Worm (Caenorhabditis elegans) whole organism, young adult: ENCODE data around the gene Y32F6A.5.
"Not testable (repeated sequence)": the region's sequence is repeated elsewhere in the genome, so short reads cannot be mapped to it uniquely, and the experiment has no call there.

ENCODE experiments used
- F22D6.2 ChIP-seq: sonication (generic microtip); optimal IDR thresholded peaks from 2 replicates; lab custom pipeline; 2016; ENCODE audit warnings: mild to moderate bottlenecking, missing genetic modification characterization, missing compliant biosample characterization
- F33H1.4 ChIP-seq: fragments of 200-800 bp; sonication (Bioruptor generic); IDR thresholded peaks from 2 replicates; pipeline ENCODE4 v1.3.6; 2022; ENCODE audit warnings: missing genetic modification reagents, missing genetic modification characterization, missing compliant biosample characterization
- T26A5.8 ChIP-seq: sonication (generic microtip); optimal IDR thresholded peaks from 2 replicates; lab custom pipeline; 2016; ENCODE audit warnings: missing genetic modification characterization, missing compliant biosample characterization
- Y53F4B.3 ChIP-seq: fragments of 200-800 bp; sonication (Bioruptor generic); IDR thresholded peaks from 2 replicates; pipeline ENCODE4 v1.3.6; 2022; ENCODE audit warnings: missing genetic modification reagents, missing genetic modification characterization, missing compliant biosample characterization
- Y53G8AR.9 ChIP-seq: fragments of 200-800 bp; sonication (Bioruptor generic); conservative IDR thresholded peaks from 2 replicates; pipeline ENCODE4 v1.3.6; 2022; ENCODE audit warnings: missing genetic modification reagents, missing genetic modification characterization, missing compliant biosample characterization
- aptf-2 ChIP-seq: fragments of 200-800 bp; sonication (Bioruptor generic); conservative IDR thresholded peaks from 2 replicates; pipeline ENCODE4 v1.3.6; 2022; ENCODE audit warnings: missing genetic modification reagents, missing genetic modification characterization, missing compliant biosample characterization
- attf-6 ChIP-seq: fragments of 200-800 bp; sonication (Bioruptor generic); IDR thresholded peaks from 2 replicates; pipeline ENCODE4 v1.3.6; 2022; ENCODE audit warnings: missing genetic modification reagents, missing genetic modification characterization, missing compliant biosample characterization
- ccch-3 ChIP-seq: fragments of 200-800 bp; sonication (Bioruptor generic); optimal IDR thresholded peaks from 2 replicates; lab custom pipeline; 2018; ENCODE audit warnings: mild to moderate bottlenecking, missing genetic modification characterization, missing compliant biosample characterization
- ceh-100 ChIP-seq: fragments of 200-800 bp; sonication (Bioruptor generic); IDR thresholded peaks from 2 replicates; pipeline ENCODE4 v1.3.6; 2022; ENCODE audit warnings: missing genetic modification reagents, missing genetic modification characterization, missing compliant biosample characterization
- ceh-40 ChIP-seq: fragments of 200-800 bp; sonication (Bioruptor generic); IDR thresholded peaks from 2 replicates; pipeline ENCODE4 v1.3.6; 2022; ENCODE audit warnings: missing genetic modification characterization, missing compliant biosample characterization
- ceh-58 ChIP-seq: fragments of 200-800 bp; sonication (Bioruptor generic); IDR thresholded peaks from 2 replicates; pipeline ENCODE4 v1.3.6; 2022; ENCODE audit warnings: missing genetic modification characterization, missing compliant biosample characterization
- egl-44 ChIP-seq: fragments of 200-800 bp; sonication (Bioruptor generic); IDR thresholded peaks from 2 replicates; pipeline ENCODE4 v1.3.6; 2022; ENCODE audit warnings: missing genetic modification reagents, missing genetic modification characterization, missing compliant biosample characterization
- egrh-3 ChIP-seq: fragments of 200-800 bp; sonication (Bioruptor generic); IDR thresholded peaks from 2 replicates; pipeline ENCODE4 v1.3.6; 2022; ENCODE audit warnings: missing genetic modification reagents, missing genetic modification characterization, missing compliant biosample characterization
- ekl-4 ChIP-seq: fragments of 200-800 bp; sonication (Bioruptor generic); IDR thresholded peaks from 2 replicates; pipeline ENCODE4 v1.3.6; 2022; ENCODE audit warnings: missing genetic modification reagents, missing genetic modification characterization, missing compliant biosample characterization
- hmg-1.2 ChIP-seq: fragments of 200-800 bp; sonication (Bioruptor generic); IDR thresholded peaks from 2 replicates; pipeline ENCODE4 v1.3.6; 2022; ENCODE audit warnings: missing genetic modification reagents, missing genetic modification characterization, missing compliant biosample characterization
- lin-40 ChIP-seq: sonication (generic microtip); optimal IDR thresholded peaks from 2 replicates; lab custom pipeline; 2016; ENCODE audit warnings: missing genetic modification characterization, mild to moderate bottlenecking, missing compliant biosample characterization, missing genotype, missing genetic modification reagents
- lin-54 ChIP-seq: fragments of 200-800 bp; sonication (Bioruptor generic); optimal IDR thresholded peaks from 2 replicates; lab custom pipeline; 2018; ENCODE audit warnings: mild to moderate bottlenecking, missing genetic modification characterization, missing compliant biosample characterization
- lsl-1 ChIP-seq: fragments of 200-800 bp; sonication (Bioruptor generic); optimal IDR thresholded peaks from 2 replicates; lab custom pipeline; 2018; ENCODE audit warnings: mild to moderate bottlenecking, missing genetic modification characterization, moderate library complexity, missing compliant biosample characterization
- madf-3 ChIP-seq: fragments of 200-800 bp; sonication (Bioruptor generic); IDR thresholded peaks from 2 replicates; pipeline ENCODE4 v1.3.6; 2022; ENCODE audit warnings: missing genetic modification reagents, missing genetic modification characterization, missing compliant biosample characterization
- pbrm-1 ChIP-seq: fragments of 200-800 bp; sonication (Bioruptor generic); IDR thresholded peaks from 2 replicates; pipeline ENCODE4 v1.3.6; 2022; ENCODE audit warnings: missing genetic modification reagents, missing genetic modification characterization, missing compliant biosample characterization
- pha-4 ChIP-seq: fragments of 150-350 bp; sonication (generic microtip); optimal IDR thresholded peaks from 2 replicates; lab custom pipeline; 2014; ENCODE audit warnings: missing biosample characterization, missing genetic modification reagents, missing genetic modification characterization
- rpc-1 ChIP-seq, 2 experiments: fragments of 150-350 bp in 1 of 2; sonication (generic microtip) in 1 of 2; optimal IDR thresholded peaks; 2 replicates each; lab custom pipeline; 2014 to 2018; ENCODE audit warnings: missing biosample characterization in 1 of 2, missing genetic modification characterization in 1 of 2, missing genetic modification reagents in 1 of 2, missing genotype in 1 of 2
- sdz-38 ChIP-seq: sonication (generic microtip); optimal IDR thresholded peaks from 2 replicates; lab custom pipeline; 2016; ENCODE audit warnings: missing genotype, missing genetic modification characterization, missing compliant biosample characterization
- snpc-1.1 ChIP-seq: sonication (generic microtip); optimal IDR thresholded peaks from 2 replicates; lab custom pipeline; 2017; ENCODE audit warnings: missing genetic modification characterization, mild to moderate bottlenecking, missing compliant biosample characterization, antibody characterized with exemption, moderate library complexity, missing genotype, missing genetic modification reagents; ENCODE audit not compliant: insufficient read depth
- snpc-4 ChIP-seq, 5 experiments: fragments of 150-350 bp in 1 of 5; sonication (generic microtip) in 4 of 5; optimal IDR thresholded peaks; 2 replicates each; lab custom pipeline; 2014 to 2018; ENCODE audit warnings: missing genetic modification characterization in 5 of 5, missing biosample characterization in 3 of 5, antibody characterized with exemption in 2 of 5, mild to moderate bottlenecking in 2 of 5, missing compliant biosample characterization in 2 of 5, missing genotype in 2 of 5, moderate library complexity in 2 of 5, missing genetic modification reagents in 1 of 5
- ztf-22 ChIP-seq: fragments of 200-800 bp; sonication (Bioruptor generic); optimal IDR thresholded peaks from 2 replicates; lab custom pipeline; 2018; ENCODE audit warnings: mild to moderate bottlenecking, missing genetic modification characterization, moderate library complexity, missing compliant biosample characterization

The Y32F6A.5 gene

DNA sequence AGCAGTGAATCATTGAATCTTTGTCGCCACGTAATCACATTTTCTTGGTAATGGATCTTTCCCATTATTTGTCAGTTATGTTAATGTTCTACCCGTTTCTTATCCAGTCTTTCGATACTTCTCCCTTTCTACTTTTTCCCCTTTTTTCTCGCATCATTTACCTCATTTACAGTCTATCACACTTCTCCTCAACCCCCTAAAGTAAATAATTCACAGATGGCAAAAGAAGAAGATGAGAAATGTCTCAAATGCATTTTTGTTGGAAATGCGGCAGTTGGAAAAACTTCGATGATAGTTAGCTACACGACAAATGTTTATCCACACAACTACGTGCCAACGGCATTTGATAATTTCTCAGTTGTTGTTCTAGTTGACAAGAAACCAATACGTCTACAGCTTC lies 8.7 kb upstream of the Y32F6A.5 start, which contains the start of gene chw-1:
Gene chw-1, plus strand, starts transcription at position 217 of the 400 bp plus-strand sequence.
- TF ChIP-seq ceh-40 (no peak), T26A5.8 (no peak), pha-4 (tag; lab: Kevin White, UChicago) (no peak)
- TF ChIP-seq, all 124 proteins: peak for 0

DNA sequence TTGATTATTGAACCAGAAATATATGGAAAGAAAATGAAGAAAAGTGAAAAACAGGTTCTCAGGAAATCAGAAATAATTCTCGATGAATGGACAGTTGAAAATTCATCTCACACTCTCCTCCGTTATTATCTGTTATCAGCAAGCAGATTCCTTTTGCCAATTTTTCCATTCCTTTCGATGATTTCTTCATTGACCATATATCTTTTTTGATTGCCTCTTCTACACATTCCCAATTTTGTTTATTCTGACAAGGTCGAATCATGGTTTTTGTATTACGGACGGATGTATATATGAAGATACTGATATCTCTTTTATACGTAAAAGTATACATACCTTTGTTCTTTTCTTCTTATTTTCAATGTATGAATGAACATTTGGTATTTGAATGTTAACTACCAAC lies 7.3 kb upstream of the Y32F6A.5 start:
- TF ChIP-seq lsl-1 (GFP tag; lab: Kevin White, UChicago) (no peak), rpc-1 (optimal IDR thresholded peaks at IDR 0.05; lab: Kevin White, UChicago) (no peak), rpc-1 (tag; optimal IDR thresholded peaks at IDR 0.05; lab: Kevin White, UChicago) (no peak), ztf-22 (GFP tag; lab: Kevin White, UChicago) (no peak), lin-54 (GFP tag; lab: Kevin White, UChicago) (no peak), ccch-3 (GFP tag; lab: Kevin White, UChicago) (no peak), sdz-38 (tag; lab: Kevin White, UChicago) (no peak), lin-40 (tag; lab: Kevin White, UChicago) (no peak), F33H1.4 (GFP tag; lab: Robert Waterston, UW) (no peak)
- TF ChIP-seq, all 124 proteins: peak for 0

DNA sequence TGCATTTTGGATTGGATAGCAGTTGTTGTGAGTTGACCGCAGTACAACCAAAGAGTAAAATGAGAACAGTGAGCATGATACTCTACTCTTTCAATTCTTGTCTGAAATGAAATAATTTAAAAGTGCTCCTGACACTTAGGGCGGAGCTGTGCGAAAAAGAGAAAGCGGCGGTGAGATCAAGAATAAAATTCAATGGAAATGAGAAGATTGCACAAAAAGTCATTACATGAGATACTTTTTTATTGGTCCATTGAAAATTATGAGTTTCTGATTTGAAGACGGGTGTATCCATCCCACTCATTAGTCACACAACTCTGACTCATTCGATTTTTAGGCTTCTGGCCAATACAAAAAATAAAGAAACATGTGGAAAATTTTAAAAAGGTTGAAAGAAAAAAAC lies 3.8 kb upstream of the Y32F6A.5 start, which contains the start of gene F22E12.1:
Gene F22E12.1, minus strand, starts transcription at position 101 of the 400 bp plus-strand sequence.
- no peak for TF ChIP-seq F33H1.4 (GFP tag; lab: Robert Waterston, UW)
- no peak for TF ChIP-seq aptf-2 (GFP tag; lab: Robert Waterston, UW)
- TF ChIP-seq F22D6.2 (tag; lab: Kevin White, UChicago): no peak
- TF ChIP-seq egl-44 (GFP tag; lab: Robert Waterston, UW): no peak

DNA sequence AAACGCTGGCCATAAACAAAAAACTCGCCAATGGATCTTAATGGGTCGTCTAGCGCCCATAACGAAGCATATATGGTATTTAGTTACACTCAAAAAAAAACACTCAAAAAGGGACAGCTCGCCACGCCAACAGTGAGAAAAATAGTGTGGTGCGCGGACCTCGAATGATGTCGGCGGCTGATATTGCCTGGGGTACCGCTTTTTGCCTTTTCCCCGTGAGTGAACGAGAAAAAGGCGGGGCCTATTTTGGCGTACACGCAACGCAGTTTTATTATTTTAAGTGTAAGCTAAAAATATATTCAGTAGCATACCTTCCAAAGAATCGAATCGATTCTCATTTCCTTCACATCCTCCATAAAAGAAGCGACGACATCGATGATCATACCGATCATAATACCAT lies 3.4 kb upstream of the Y32F6A.5 start:
- TF ChIP-seq snpc-1.1 (tag; lab: Kevin White, UChicago): peak; percentile 62
- not testable (repeated sequence) for TF ChIP-seq snpc-4 (GFP tag; optimal IDR thresholded peaks at IDR 0.05; lab: Kevin White, UChicago)
- TF ChIP-seq snpc-4 (tag; optimal IDR thresholded peaks at IDR 0.05; lab: Kevin White, UChicago): peak in 3 of 4 experiments; percentile 45 to 85 (median 72)
- peak; percentile 69 for TF ChIP-seq hmg-1.2
- peak; percentile 76; the same call in 1 of the 2 replicates for TF ChIP-seq attf-6 (GFP tag; lab: Robert Waterston, UW)
- peak; percentile 47; the same call in 1 of the 2 replicates for TF ChIP-seq pbrm-1

DNA sequence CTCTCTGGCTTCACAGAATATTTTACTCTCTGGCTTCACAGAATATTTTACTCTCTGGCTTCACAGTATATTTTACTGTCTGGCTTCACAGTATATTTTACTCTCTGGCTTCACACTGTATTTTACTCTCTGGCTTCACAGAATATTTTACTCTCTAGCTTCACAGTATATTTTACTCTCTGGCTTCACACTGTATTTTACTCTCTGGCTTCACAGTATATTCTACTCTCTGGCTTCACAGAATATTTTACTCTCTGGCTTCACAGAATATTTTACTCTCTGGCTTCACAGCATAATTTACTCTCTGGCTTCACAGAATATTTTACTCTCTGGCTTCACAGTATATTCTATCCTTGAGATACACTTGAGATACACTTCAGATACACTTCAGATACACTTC lies 3.0 kb downstream of the Y32F6A.5 start:
- TF ChIP-seq Y53G8AR.9: 0 out of 2 replicates have a peak, but pooled peaks have one; percentile 27
- peak; percentile 97; the same call in 1 of the 2 replicates for TF ChIP-seq Y53F4B.3
- TF ChIP-seq ekl-4 (GFP tag; lab: Robert Waterston, UW): 0 out of 2 replicates have a peak, but pooled peaks have one; percentile 22
- TF ChIP-seq ceh-40: 0 out of 2 replicates have a peak, but pooled peaks have one; percentile 34
- peak; percentile 75; the same call in 1 of the 2 replicates for TF ChIP-seq madf-3 (GFP tag; lab: Robert Waterston, UW)
- TF ChIP-seq attf-6 (GFP tag; lab: Robert Waterston, UW): 0 out of 2 replicates have a peak, but pooled peaks have one; percentile 32
- peak; percentile 90 for TF ChIP-seq egrh-3 (GFP tag; lab: Robert Waterston, UW)
- TF ChIP-seq ceh-100 (GFP tag; lab: Robert Waterston, UW): 0 out of 2 replicates have a peak, but pooled peaks have one; percentile 32
- peak; percentile 94 for TF ChIP-seq ceh-58 (GFP tag; lab: Robert Waterston, UW)

DNA sequence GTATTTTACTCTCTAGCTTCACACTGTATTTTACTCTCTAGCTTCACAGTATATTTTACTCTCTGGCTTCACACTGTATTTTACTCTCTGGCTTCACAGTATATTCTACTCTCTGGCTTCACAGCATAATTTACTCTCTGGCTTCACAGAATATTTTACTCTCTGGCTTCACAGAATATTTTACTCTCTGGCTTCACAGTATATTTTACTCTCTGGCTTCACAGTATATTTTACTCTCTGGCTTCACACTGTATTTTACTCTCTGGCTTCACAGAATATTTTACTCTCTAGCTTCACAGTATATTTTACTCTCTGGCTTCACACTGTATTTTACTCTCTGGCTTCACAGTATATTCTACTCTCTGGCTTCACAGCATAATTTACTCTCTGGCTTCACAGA lies 3.5 kb downstream of the Y32F6A.5 start:
- TF ChIP-seq egrh-3 (GFP tag; lab: Robert Waterston, UW) (peak; percentile 84; the same call in 1 of the 2 replicates), madf-3 (GFP tag; lab: Robert Waterston, UW) (0 out of 2 replicates have a peak, but pooled peaks have one; percentile 54), Y53F4B.3 (peak; percentile 60; the same call in 1 of the 2 replicates)
